Fruit fly (Drosophila melanogaster) whole organism, prepupa: Measurements from ENCODE around the gene CG8100.

Experiments
- CG10669 ChIP-seq: fragments of 200-800 bp; sonication (Bioruptor generic); optimal IDR thresholded peaks from 3 replicates; lab custom pipeline; 2018; ENCODE audit warnings: missing biosample characterization, mild to moderate bottlenecking, missing genetic modification characterization, moderate library complexity
- CG11294 ChIP-seq: fragments of 200-800 bp; sonication (Bioruptor generic); IDR thresholded peaks from 2 replicates; pipeline ENCODE4 v1.3.6; 2022; ENCODE audit warnings: missing biosample characterization, missing genetic modification characterization
- CG6792 ChIP-seq: fragments of 200-800 bp; sonication (Bioruptor generic); optimal IDR thresholded peaks from 3 replicates; lab custom pipeline; 2016; ENCODE audit warnings: missing biosample characterization, missing genetic modification characterization
- CG7368 ChIP-seq: fragments of 200-800 bp; sonication (Bioruptor generic); optimal IDR thresholded peaks from 3 replicates; lab custom pipeline; 2016; ENCODE audit warnings: missing biosample characterization, missing genetic modification characterization
- Gug ChIP-seq: fragments of 200-800 bp; sonication (Bioruptor generic); IDR thresholded peaks from 2 replicates; pipeline ENCODE4 v1.3.6; 2022; ENCODE audit warnings: missing biosample characterization, missing genetic modification characterization
- Sox102F ChIP-seq: fragments of 200-800 bp; sonication (Bioruptor generic); optimal IDR thresholded peaks from 2 replicates; lab custom pipeline; 2016; ENCODE audit warnings: missing biosample characterization, mild to moderate bottlenecking, missing genetic modification characterization

DNA sequence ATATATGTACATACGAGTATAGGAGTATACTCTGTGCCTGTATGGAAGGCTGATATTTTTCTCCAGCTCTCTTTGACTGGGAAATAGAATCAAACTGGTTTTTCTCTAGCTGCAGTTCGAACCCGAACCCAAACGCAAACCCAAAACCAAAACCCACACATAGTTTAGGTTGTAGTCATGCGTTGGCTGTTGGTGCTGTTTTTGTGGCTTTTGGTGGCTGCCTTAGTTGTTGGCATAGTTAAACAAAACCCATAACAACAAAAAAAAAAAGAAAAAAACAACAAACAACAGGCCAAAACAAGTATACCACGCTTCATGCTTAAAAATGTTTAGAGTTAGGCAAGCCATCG lies 19.4 kb upstream of the CG8100 start:
- TF ChIP-seq Sox102F (GFP tag; lab: Kevin White, UChicago): no peak
- no peak for TF ChIP-seq CG11294 (GFP tag; lab: Robert Waterston, UW)
- TF ChIP-seq Gug (GFP tag; lab: Robert Waterston, UW): no peak
- no peak for TF ChIP-seq CG6792 (GFP tag; lab: Kevin White, UChicago)
- no peak for TF ChIP-seq CG7368 (GFP tag; lab: Kevin White, UChicago)
- no peak for TF ChIP-seq CG10669 (GFP tag; lab: Kevin White, UChicago)
